Fruit fly (Drosophila melanogaster) whole organism, embryonic: Measurements from ENCODE around the gene CG16736.

Source experiments
- Abd-B ChIP-seq: fragments of 200-800 bp; sonication (Bioruptor generic); optimal IDR thresholded peaks from 2 replicates; lab custom pipeline; 2018; ENCODE audit warnings: missing biosample characterization, mild to moderate bottlenecking, missing genetic modification characterization, moderate library complexity
- Antp ChIP-seq: fragments of 200-800 bp; sonication (Bioruptor generic); optimal IDR thresholded peaks from 3 replicates; lab custom pipeline; 2016; ENCODE audit warnings: missing biosample characterization, missing genetic modification characterization
- B-H2 ChIP-seq: fragments of 200-800 bp; sonication (Bioruptor generic); optimal IDR thresholded peaks from 2 replicates; lab custom pipeline; 2018; ENCODE audit warnings: missing biosample characterization, mild to moderate bottlenecking, missing genetic modification characterization
- CG10147 ChIP-seq: fragments of 200-800 bp; sonication (Bioruptor generic); optimal IDR thresholded peaks from 2 replicates; lab custom pipeline; 2019; ENCODE audit warnings: missing biosample characterization, mild to moderate bottlenecking, missing genetic modification characterization, moderate library complexity
- CG11696 ChIP-seq: fragments of 200-800 bp; sonication (Bioruptor generic); IDR thresholded peaks from 2 replicates; pipeline ENCODE4 v1.3.6; 2022; ENCODE audit warnings: missing biosample characterization, missing genetic modification characterization
- CG12236 ChIP-seq: fragments of 200-800 bp; sonication (Bioruptor generic); optimal IDR thresholded peaks from 2 replicates; lab custom pipeline; 2016; ENCODE audit warnings: missing biosample characterization, missing genetic modification characterization
- CG1233 ChIP-seq: fragments of 200-800 bp; sonication (Bioruptor generic); optimal IDR thresholded peaks from 4 replicates; lab custom pipeline; 2018; ENCODE audit warnings: missing biosample characterization, mild to moderate bottlenecking, missing genetic modification characterization
- CG1603 ChIP-seq: fragments of 200-800 bp; sonication (Bioruptor generic); optimal IDR thresholded peaks from 2 replicates; lab custom pipeline; 2019; ENCODE audit warnings: missing biosample characterization, mild to moderate bottlenecking, missing genetic modification characterization, moderate library complexity
- CG16813 ChIP-seq: fragments of 200-800 bp; sonication (Bioruptor generic); IDR thresholded peaks from 3 replicates; pipeline ENCODE4 v1.3.6; 2022; ENCODE audit warnings: missing biosample characterization, missing genetic modification characterization; ENCODE audit not compliant: partially characterized antibody
- CG2199 ChIP-seq: fragments of 200-800 bp; sonication (Bioruptor generic); IDR thresholded peaks from 3 replicates; pipeline ENCODE4 v1.3.6; 2022; ENCODE audit warnings: missing biosample characterization, missing genetic modification characterization
- CG31224 ChIP-seq: fragments of 200-800 bp; sonication (Bioruptor generic); IDR thresholded peaks from 2 replicates; pipeline ENCODE4 v1.3.6; 2022; ENCODE audit warnings: missing biosample characterization, missing genetic modification characterization
- CG31365 ChIP-seq: fragments of 200-800 bp; sonication (Bioruptor generic); optimal IDR thresholded peaks from 2 replicates; lab custom pipeline; 2018; ENCODE audit warnings: missing biosample characterization, mild to moderate bottlenecking, missing genetic modification characterization
- CG43689 ChIP-seq: fragments of 200-800 bp; sonication (Bioruptor generic); IDR thresholded peaks from 2 replicates; pipeline ENCODE4 v1.3.6; 2022; ENCODE audit warnings: missing biosample characterization, missing genetic modification characterization
- CG4424 ChIP-seq: fragments of 200-800 bp; sonication (Bioruptor generic); optimal IDR thresholded peaks from 3 replicates; lab custom pipeline; 2016; ENCODE audit warnings: missing biosample characterization, missing genetic modification characterization
- CG5953 ChIP-seq: fragments of 200-800 bp; sonication (Bioruptor generic); IDR thresholded peaks from 2 replicates; pipeline ENCODE4 v1.3.6; 2022; ENCODE audit warnings: missing biosample characterization, missing genetic modification characterization
- CG6765 ChIP-seq: fragments of 200-800 bp; sonication (Bioruptor generic); optimal IDR thresholded peaks from 3 replicates; lab custom pipeline; 2017; ENCODE audit warnings: missing biosample characterization, mild to moderate bottlenecking, missing genetic modification characterization
- CG9437 ChIP-seq: fragments of 200-800 bp; sonication (Bioruptor generic); optimal IDR thresholded peaks from 2 replicates; lab custom pipeline; 2018; ENCODE audit warnings: missing biosample characterization, mild to moderate bottlenecking, missing genetic modification characterization
- CG9876 ChIP-seq: fragments of 200-800 bp; sonication (Bioruptor generic); optimal IDR thresholded peaks from 2 replicates; lab custom pipeline; 2016; ENCODE audit warnings: missing biosample characterization, missing genetic modification characterization
- CG9932 ChIP-seq: fragments of 200-800 bp; sonication (Bioruptor generic); IDR thresholded peaks from 2 replicates; pipeline ENCODE4 v1.3.6; 2022; ENCODE audit warnings: missing biosample characterization, missing genetic modification characterization
- CTCF ChIP-seq: fragments of 200-800 bp; sonication (Bioruptor generic); optimal IDR thresholded peaks from 2 replicates; lab custom pipeline; 2017; ENCODE audit warnings: missing biosample characterization, mild to moderate bottlenecking, missing genetic modification characterization, moderate library complexity
- Camta ChIP-seq: fragments of 200-800 bp; sonication (Bioruptor generic); optimal IDR thresholded peaks from 2 replicates; lab custom pipeline; 2016; ENCODE audit warnings: missing biosample characterization, missing genetic modification characterization
- CoRest ChIP-seq: fragments of 200-800 bp; sonication (Bioruptor generic); optimal IDR thresholded peaks from 3 replicates; lab custom pipeline; 2018; ENCODE audit warnings: missing biosample characterization, mild to moderate bottlenecking, missing genetic modification characterization, moderate library complexity
- D19B ChIP-seq: fragments of 200-800 bp; sonication (Bioruptor generic); optimal IDR thresholded peaks from 2 replicates; lab custom pipeline; 2017; ENCODE audit warnings: missing biosample characterization, mild to moderate bottlenecking, missing genetic modification characterization
- Dll ChIP-seq: fragments of 200-800 bp; sonication (Bioruptor generic); IDR thresholded peaks from 4 replicates; pipeline ENCODE4 v1.3.6; 2022; ENCODE audit warnings: missing biosample characterization, missing genetic modification characterization; ENCODE audit not compliant: partially characterized antibody
- Dp ChIP-seq: fragments of 200-800 bp; sonication (Bioruptor generic); optimal IDR thresholded peaks from 2 replicates; lab custom pipeline; 2018; ENCODE audit warnings: missing biosample characterization, mild to moderate bottlenecking, missing genetic modification characterization, moderate library complexity
- Ets97D ChIP-seq: fragments of 200-800 bp; sonication (Bioruptor generic); optimal IDR thresholded peaks from 3 replicates; lab custom pipeline; 2016; ENCODE audit warnings: missing biosample characterization, missing genetic modification characterization
- Fer2 ChIP-seq: fragments of 200-800 bp; sonication (Bioruptor generic); optimal IDR thresholded peaks from 2 replicates; lab custom pipeline; 2018; ENCODE audit warnings: missing biosample characterization, mild to moderate bottlenecking, missing genetic modification characterization, moderate library complexity
- HLH3B ChIP-seq: fragments of 200-800 bp; sonication (Bioruptor generic); IDR thresholded peaks from 2 replicates; pipeline ENCODE4 v1.3.6; 2022; ENCODE audit warnings: missing biosample characterization, missing genetic modification characterization
- HLH54F ChIP-seq: fragments of 200-800 bp; sonication (Bioruptor generic); optimal IDR thresholded peaks from 3 replicates; lab custom pipeline; 2016; ENCODE audit warnings: missing biosample characterization, missing genetic modification characterization
- Hr78 ChIP-seq, 2 experiments: fragments of 200-800 bp in 1 of 2; fragments of >200 bp in 1 of 2; sonication (Bioruptor generic) in 1 of 2; optimal IDR thresholded peaks; 2 replicates each; lab custom pipeline; 2017 to 2019; ENCODE audit warnings: missing biosample characterization in 2 of 2, missing genetic modification characterization in 2 of 2, mild to moderate bottlenecking in 1 of 2, moderate library complexity in 1 of 2
- MTF-1 ChIP-seq: fragments of 200-800 bp; sonication (Bioruptor generic); optimal IDR thresholded peaks from 2 replicates; lab custom pipeline; 2018; ENCODE audit warnings: missing biosample characterization, mild to moderate bottlenecking, missing genetic modification characterization, borderline replicate concordance
- Max ChIP-seq: fragments of 200-800 bp; sonication (Bioruptor generic); optimal IDR thresholded peaks from 2 replicates; lab custom pipeline; 2016; ENCODE audit warnings: missing biosample characterization, mild to moderate bottlenecking, missing genetic modification characterization
- Med ChIP-seq: fragments of 200-800 bp; sonication (Bioruptor generic); peaks from one replicate; lab custom pipeline; 2016; ENCODE audit warnings: missing biosample characterization, missing genetic modification characterization, mild to moderate bottlenecking, inconsistent platforms, moderate library complexity
- NfI ChIP-seq: fragments of 200-800 bp; sonication (Bioruptor generic); optimal IDR thresholded peaks from 3 replicates; lab custom pipeline; 2018; ENCODE audit warnings: missing biosample characterization, mild to moderate bottlenecking, missing genetic modification characterization, moderate library complexity
- Pdp1 ChIP-seq, 2 experiments: fragments of 200-800 bp; sonication (Bioruptor generic); optimal IDR thresholded peaks; 3 replicates each; lab custom pipeline; 2016; ENCODE audit warnings: missing biosample characterization in 2 of 2, missing genetic modification characterization in 2 of 2, mild to moderate bottlenecking in 1 of 2, moderate library complexity in 1 of 2
- Spps ChIP-seq: fragments of 200-800 bp; sonication (Bioruptor generic); optimal IDR thresholded peaks from 2 replicates; lab custom pipeline; 2018; ENCODE audit warnings: missing biosample characterization, mild to moderate bottlenecking, missing genetic modification characterization
- Ssrp ChIP-seq: fragments of 200-800 bp; sonication (Bioruptor generic); optimal IDR thresholded peaks from 2 replicates; lab custom pipeline; 2018; ENCODE audit warnings: missing biosample characterization, mild to moderate bottlenecking, missing genetic modification characterization, moderate library complexity
- abd-A ChIP-seq: fragments of 200-800 bp; sonication (Bioruptor generic); optimal IDR thresholded peaks from 3 replicates; lab custom pipeline; 2019; ENCODE audit warnings: missing biosample characterization, mild to moderate bottlenecking, missing genetic modification characterization, moderate library complexity
- bowl ChIP-seq: fragments of 200-800 bp; sonication (Bioruptor generic); IDR thresholded peaks from 2 replicates; pipeline ENCODE4 v1.3.6; 2022; ENCODE audit warnings: missing biosample characterization, missing genetic modification characterization
- ci ChIP-seq: fragments of 200-800 bp; sonication (Bioruptor generic); IDR thresholded peaks from 3 replicates; pipeline ENCODE4 v1.3.6; 2022; ENCODE audit warnings: missing biosample characterization, missing genetic modification characterization
- croc ChIP-seq: fragments of 200-800 bp; sonication (Bioruptor generic); conservative IDR thresholded peaks from 3 replicates; pipeline ENCODE4 v1.3.6; 2022; ENCODE audit warnings: missing biosample characterization, missing genetic modification characterization
- crol ChIP-seq: fragments of 200-800 bp; sonication (Bioruptor generic); IDR thresholded peaks from 2 replicates; pipeline ENCODE4 v1.3.6; 2022; ENCODE audit warnings: missing biosample characterization, missing genetic modification characterization
- cwo ChIP-seq: fragments of 200-800 bp; sonication (Bioruptor generic); optimal IDR thresholded peaks from 3 replicates; lab custom pipeline; 2017; ENCODE audit warnings: missing biosample characterization, missing genetic modification characterization, mild to moderate bottlenecking, moderate library complexity, missing genetic modification reagents
- exex ChIP-seq: fragments of 200-800 bp; sonication (Bioruptor generic); optimal IDR thresholded peaks from 4 replicates; lab custom pipeline; 2018; ENCODE audit warnings: missing biosample characterization, mild to moderate bottlenecking, missing genetic modification characterization, moderate library complexity
- inv ChIP-seq: fragments of 200-800 bp; sonication (Bioruptor generic); IDR thresholded peaks from 2 replicates; pipeline ENCODE4 v1.3.6; 2022; ENCODE audit warnings: missing biosample characterization, missing genetic modification characterization; ENCODE audit not compliant: partially characterized antibody
- org-1 ChIP-seq: fragments of 200-800 bp; sonication (Bioruptor generic); optimal IDR thresholded peaks from 2 replicates; lab custom pipeline; 2017; ENCODE audit warnings: missing biosample characterization, missing genetic modification characterization
- sd ChIP-seq: fragments of 200-800 bp; sonication (Bioruptor generic); optimal IDR thresholded peaks from 3 replicates; lab custom pipeline; 2018; ENCODE audit warnings: missing biosample characterization, mild to moderate bottlenecking, missing genetic modification characterization, moderate library complexity
- sens ChIP-seq: fragments of 200-800 bp; sonication (Bioruptor generic); peaks from one replicate; lab custom pipeline; 2016; ENCODE audit warnings: missing biosample characterization, missing genetic modification characterization
- seq ChIP-seq: fragments of 200-800 bp; sonication (Bioruptor generic); IDR thresholded peaks from 2 replicates; pipeline ENCODE4 v1.3.6; 2022; ENCODE audit warnings: missing biosample characterization, missing genetic modification characterization
- trh ChIP-seq: fragments of 200-800 bp; sonication (Bioruptor generic); optimal IDR thresholded peaks from 2 replicates; lab custom pipeline; 2016; ENCODE audit warnings: missing biosample characterization, missing genetic modification characterization
- usp ChIP-seq: fragments of >200 bp; optimal IDR thresholded peaks from 2 replicates; lab custom pipeline; 2017; ENCODE audit warnings: missing biosample characterization, missing genetic modification characterization
- zfh1 ChIP-seq: fragments of 200-800 bp; sonication (Bioruptor generic); IDR thresholded peaks from 3 replicates; pipeline ENCODE4 v1.3.6; 2022; ENCODE audit warnings: missing biosample characterization, missing genetic modification characterization

Gene CG16736

dm6 chr3R:9214235-9214634 is 43.3 kb downstream of the CG16736 start (continued):
- no peak for TF ChIP-seq CG1603 (tag; lab: Kevin White, UChicago)
- TF ChIP-seq Max (GFP tag; lab: Kevin White, UChicago), result no peak
- TF ChIP-seq D19B (GFP tag; lab: Kevin White, UChicago), result no peak
- TF ChIP-seq HLH54F, result no peak
- no peak for TF ChIP-seq ci (GFP tag; lab: Robert Waterston, UW)
- no peak for TF ChIP-seq CG4424 (GFP tag; lab: Kevin White, UChicago)
- TF ChIP-seq crol (GFP tag; lab: Robert Waterston, UW), result no peak
- TF ChIP-seq CG31365 (tag; lab: Kevin White, UChicago), result no peak
- no peak for TF ChIP-seq Hr78 (GFP tag; optimal IDR thresholded peaks at IDR 0.05; lab: Kevin White, UChicago)
- no peak for TF ChIP-seq Dll
- TF ChIP-seq usp (GFP tag; lab: Kevin White, UChicago), result no peak
- no peak for TF ChIP-seq Dp (GFP tag; lab: Kevin White, UChicago)
- TF ChIP-seq HLH3B (GFP tag; lab: Robert Waterston, UW), result no peak
- TF ChIP-seq B-H2 (GFP tag; lab: Kevin White, UChicago), result no peak
- no peak for TF ChIP-seq exex (tag; lab: Kevin White, UChicago)
- no peak for TF ChIP-seq Pdp1 (GFP tag; optimal IDR thresholded peaks at IDR 0.05; lab: Kevin White, UChicago)
- peak; percentile 29 for TF ChIP-seq Ssrp (tag; lab: Kevin White, UChicago)
- no peak for TF ChIP-seq CG9932 (GFP tag; lab: Robert Waterston, UW)
- no peak for TF ChIP-seq Spps (tag; lab: Kevin White, UChicago)
- no peak for TF ChIP-seq bowl (GFP tag; lab: Robert Waterston, UW)
- TF ChIP-seq CG1233, result no peak
- no peak for TF ChIP-seq CG11696 (GFP tag; lab: Robert Waterston, UW)
- TF ChIP-seq sens (GFP tag; lab: Kevin White, UChicago), result peak; percentile 62
- TF ChIP-seq CG43689 (GFP tag; lab: Robert Waterston, UW), result no peak
- no peak for TF ChIP-seq CG6765 (GFP tag; lab: Kevin White, UChicago)
- no peak for TF ChIP-seq Fer2 (tag; lab: Kevin White, UChicago)
- TF ChIP-seq CG31224 (GFP tag; lab: Robert Waterston, UW), result no peak
- no peak for TF ChIP-seq seq (GFP tag; lab: Robert Waterston, UW)
- TF ChIP-seq CG9437 (GFP tag; lab: Kevin White, UChicago), result no peak
- peak; percentile 47 for TF ChIP-seq CTCF (GFP tag; lab: Kevin White, UChicago)
- no peak for TF ChIP-seq sd (tag; lab: Kevin White, UChicago)
- no peak for TF ChIP-seq Antp (GFP tag; lab: Kevin White, UChicago)
- no peak for TF ChIP-seq CG10147 (GFP tag; lab: Kevin White, UChicago)
- no peak for TF ChIP-seq CG9876 (GFP tag; lab: Kevin White, UChicago)
- no peak for TF ChIP-seq CG5953
- TF ChIP-seq CG16813, result peak; percentile 44; the same call in 2 of the 3 replicates
- TF ChIP-seq inv (GFP tag; lab: Robert Waterston, UW), result peak; percentile 39; the same call in 1 of the 2 replicates
- TF ChIP-seq trh, result no peak
- TF ChIP-seq croc (GFP tag; lab: Robert Waterston, UW), result no peak
- TF ChIP-seq CoRest (tag; lab: Kevin White, UChicago), result peak; percentile 82
- TF ChIP-seq CG2199, result no peak
- TF ChIP-seq Med (GFP tag; lab: Kevin White, UChicago), result peak; percentile 49
- no peak for TF ChIP-seq org-1 (GFP tag; lab: Kevin White, UChicago)
- TF ChIP-seq MTF-1 (GFP tag; lab: Kevin White, UChicago), result no peak
- no peak for TF ChIP-seq zfh1 (GFP tag; lab: Robert Waterston, UW)
- TF ChIP-seq abd-A (tag; lab: Kevin White, UChicago), result peak; percentile 49
- no peak for TF ChIP-seq Ets97D (GFP tag; lab: Kevin White, UChicago)
- TF ChIP-seq cwo (GFP tag; lab: Kevin White, UChicago), result no peak
- TF ChIP-seq Abd-B, result peak; percentile 42
- no peak for TF ChIP-seq Camta (GFP tag; lab: Kevin White, UChicago)
- no peak for TF ChIP-seq CG12236 (GFP tag; lab: Kevin White, UChicago)
- TF ChIP-seq NfI (GFP tag; lab: Kevin White, UChicago), result no peak
